Fruit fly (Drosophila melanogaster) whole organism, wandering third instar larva: ENCODE measurements around the gene PGAP2.

Source experiments
- Abd-B ChIP-seq: fragments of >200 bp; optimal IDR thresholded peaks from 2 replicates; lab custom pipeline; 2017; ENCODE audit warnings: missing biosample characterization, missing genetic modification characterization
- HLH106 ChIP-seq: fragments of 200-800 bp; optimal IDR thresholded peaks from 3 replicates; lab custom pipeline; 2019; ENCODE audit warnings: missing biosample characterization, mild to moderate bottlenecking, missing genetic modification characterization, moderate library complexity
- N ChIP-seq: fragments of >200 bp; optimal IDR thresholded peaks from 2 replicates; lab custom pipeline; 2018; ENCODE audit warnings: missing biosample characterization, missing external identifiers, missing genetic modification characterization
- OdsH ChIP-seq: fragments of 200-800 bp; sonication (Bioruptor generic); optimal IDR thresholded peaks from 2 replicates; lab custom pipeline; 2016; ENCODE audit warnings: missing biosample characterization, mild to moderate bottlenecking, missing genetic modification characterization
- dl ChIP-seq, 2 experiments: fragments of 175-275, 200-275 bp in 1 of 2; fragments of 200-275 bp in 1 of 2; sonication (Bioruptor generic); optimal IDR thresholded peaks; lab custom pipeline; 2018; ENCODE audit warnings: mild to moderate bottlenecking in 2 of 2, missing biosample characterization in 2 of 2, missing genetic modification characterization in 2 of 2, moderate library complexity in 2 of 2; ENCODE audit not compliant: partially characterized antibody in 2 of 2, insufficient read depth in 1 of 2
- dmrt93B ChIP-seq: fragments of 200-800 bp; sonication (Bioruptor generic); optimal IDR thresholded peaks from 2 replicates; lab custom pipeline; 2018; ENCODE audit warnings: missing biosample characterization, mild to moderate bottlenecking, missing genetic modification characterization
- fru ChIP-seq: fragments of 200-800 bp; sonication (Bioruptor generic); optimal IDR thresholded peaks from 3 replicates; lab custom pipeline; 2016; ENCODE audit warnings: missing biosample characterization, mild to moderate bottlenecking, missing genetic modification characterization
- h ChIP-seq: fragments of 200-800 bp; sonication (Bioruptor generic); optimal IDR thresholded peaks from 3 replicates; lab custom pipeline; 2016; ENCODE audit warnings: missing biosample characterization, mild to moderate bottlenecking, missing genetic modification characterization
- jim ChIP-seq: fragments of 175-275, 200-325 bp; sonication (Bioruptor generic); optimal IDR thresholded peaks from 2 replicates; lab custom pipeline; 2016; ENCODE audit warnings: missing biosample characterization, mild to moderate bottlenecking, missing genetic modification characterization
- lola ChIP-seq: fragments of >200 bp; optimal IDR thresholded peaks from 2 replicates; lab custom pipeline; 2017; ENCODE audit warnings: missing biosample characterization, missing genetic modification characterization
- pan ChIP-seq: fragments of >200 bp; optimal IDR thresholded peaks from 2 replicates; lab custom pipeline; 2017
- sage ChIP-seq: fragments of 200-800 bp; sonication (Bioruptor generic); optimal IDR thresholded peaks from 2 replicates; lab custom pipeline; 2016; ENCODE audit warnings: missing biosample characterization, mild to moderate bottlenecking, missing genetic modification characterization
- sv ChIP-seq: fragments of 200-800 bp; sonication (Bioruptor generic); optimal IDR thresholded peaks from 3 replicates; lab custom pipeline; 2016; ENCODE audit warnings: missing biosample characterization, missing genetic modification characterization
- usp ChIP-seq: fragments of >200 bp; optimal IDR thresholded peaks from 2 replicates; lab custom pipeline; 2017; ENCODE audit warnings: missing biosample characterization, missing genetic modification characterization

dm6 chr2L:852647-853111 is 33.4 kb upstream of the PGAP2 start, which contains the start of the genes CG4291 and kraken:
- TF ChIP-seq OdsH (peak; percentile 23), usp (GFP tag; lab: Kevin White, UChicago) (no peak), pan (no peak), N (GFP tag; lab: Kevin White, UChicago) (no peak), sage (GFP tag; lab: Kevin White, UChicago) (no peak), Abd-B (GFP tag; lab: Kevin White, UChicago) (no peak), dl (GFP tag; optimal IDR thresholded peaks at IDR 0.05; lab: Kevin White, UChicago; ENCODE audit: insufficient read depth in 1 of 2, partially characterized antibody in 2 of 2) (no peak), jim (no peak), lola (GFP tag; lab: Kevin White, UChicago) (no peak), sv (GFP tag; lab: Kevin White, UChicago) (peak; percentile 59), h (GFP tag; lab: Kevin White, UChicago) (peak; percentile 74), fru (GFP tag; lab: Kevin White, UChicago) (peak; percentile 15), dmrt93B (no peak), HLH106 (tag; lab: Kevin White, UChicago) (peak; percentile 51)
